Fruit fly (Drosophila melanogaster) whole organism, prepupa: ENCODE results near the gene Sp1.

Experiments
- Blimp-1 ChIP-seq: fragments of 200-800 bp; sonication (Bioruptor generic); optimal IDR thresholded peaks from 3 replicates; lab custom pipeline; 2017; ENCODE audit warnings: missing biosample characterization, missing genetic modification characterization, mild to moderate bottlenecking, moderate library complexity, missing genetic modification reagents
- CG10631 ChIP-seq: fragments of 200-800 bp; sonication (Bioruptor generic); optimal IDR thresholded peaks from 2 replicates; lab custom pipeline; 2016; ENCODE audit warnings: missing biosample characterization, missing genetic modification characterization
- CG10669 ChIP-seq: fragments of 200-800 bp; sonication (Bioruptor generic); optimal IDR thresholded peaks from 3 replicates; lab custom pipeline; 2018; ENCODE audit warnings: missing biosample characterization, mild to moderate bottlenecking, missing genetic modification characterization, moderate library complexity
- CG11762 ChIP-seq: fragments of 200-800 bp; sonication (Bioruptor generic); optimal IDR thresholded peaks from 3 replicates; lab custom pipeline; 2016; ENCODE audit warnings: missing biosample characterization, missing genetic modification characterization; ENCODE audit not compliant: insufficient read depth
- CG11902 ChIP-seq: fragments of 200-800 bp; sonication (Bioruptor generic); optimal IDR thresholded peaks from 3 replicates; lab custom pipeline; 2016; ENCODE audit warnings: missing biosample characterization, missing genetic modification characterization
- CG1621 ChIP-seq: fragments of 200-800 bp; sonication (Bioruptor generic); optimal IDR thresholded peaks from 3 replicates; lab custom pipeline; 2018; ENCODE audit warnings: missing biosample characterization, mild to moderate bottlenecking, missing genetic modification characterization
- CG31627 ChIP-seq: fragments of 200-800 bp; sonication (Bioruptor generic); optimal IDR thresholded peaks from 3 replicates; lab custom pipeline; 2016; ENCODE audit warnings: missing biosample characterization, missing genetic modification characterization
- CG32006 ChIP-seq: fragments of 200-800 bp; sonication (Bioruptor generic); optimal IDR thresholded peaks from 3 replicates; lab custom pipeline; 2017; ENCODE audit warnings: missing biosample characterization, mild to moderate bottlenecking, missing genetic modification characterization
- CG3919 ChIP-seq: fragments of 200-800 bp; sonication (Bioruptor generic); optimal IDR thresholded peaks from 3 replicates; lab custom pipeline; 2016; ENCODE audit warnings: missing biosample characterization, missing genetic modification characterization
- CG4318 ChIP-seq: fragments of 200-800 bp; sonication (Bioruptor generic); optimal IDR thresholded peaks from 3 replicates; lab custom pipeline; 2017; ENCODE audit warnings: missing biosample characterization, mild to moderate bottlenecking, missing genetic modification characterization
- CG6163 ChIP-seq: fragments of 200-800 bp; sonication (Bioruptor generic); IDR thresholded peaks from 3 replicates; pipeline ENCODE4 v1.3.6; 2022; ENCODE audit warnings: missing biosample characterization, missing genetic modification characterization
- CG6808 ChIP-seq: fragments of 200-800 bp; sonication (Bioruptor generic); optimal IDR thresholded peaks from 3 replicates; lab custom pipeline; 2017; ENCODE audit warnings: missing biosample characterization, missing genetic modification characterization, mild to moderate bottlenecking, moderate library complexity, missing genetic modification reagents
- CG6854 ChIP-seq: fragments of 200-800 bp; sonication (Bioruptor generic); optimal IDR thresholded peaks from 2 replicates; lab custom pipeline; 2017; ENCODE audit warnings: missing biosample characterization, mild to moderate bottlenecking, missing genetic modification characterization
- CG7368 ChIP-seq: fragments of 200-800 bp; sonication (Bioruptor generic); optimal IDR thresholded peaks from 3 replicates; lab custom pipeline; 2016; ENCODE audit warnings: missing biosample characterization, missing genetic modification characterization
- CG8632 ChIP-seq: fragments of 200-800 bp; sonication (Bioruptor generic); optimal IDR thresholded peaks from 3 replicates; lab custom pipeline; 2016; ENCODE audit warnings: missing biosample characterization, missing genetic modification characterization
- CG9139 ChIP-seq: fragments of 200-800 bp; sonication (Bioruptor generic); optimal IDR thresholded peaks from 3 replicates; lab custom pipeline; 2017; ENCODE audit warnings: missing biosample characterization, mild to moderate bottlenecking, missing genetic modification characterization
- Eip75B ChIP-seq: fragments of 200-800 bp; sonication (Bioruptor generic); optimal IDR thresholded peaks from 3 replicates; lab custom pipeline; 2016; ENCODE audit warnings: missing biosample characterization, missing genetic modification characterization
- Eip93F ChIP-seq: fragments of 200-800 bp; sonication (Bioruptor generic); optimal IDR thresholded peaks from 2 replicates; lab custom pipeline; 2016; ENCODE audit warnings: missing biosample characterization, mild to moderate bottlenecking, missing genetic modification characterization
- Ets21C ChIP-seq: fragments of 200-800 bp; sonication (Bioruptor generic); optimal IDR thresholded peaks from 3 replicates; lab custom pipeline; 2016; ENCODE audit warnings: missing biosample characterization, missing genetic modification characterization
- Ets96B ChIP-seq: fragments of 200-800 bp; optimal IDR thresholded peaks from 2 replicates; lab custom pipeline; 2019; ENCODE audit warnings: missing biosample characterization, mild to moderate bottlenecking, missing genetic modification characterization, moderate library complexity
- Gug ChIP-seq: fragments of 200-800 bp; sonication (Bioruptor generic); IDR thresholded peaks from 2 replicates; pipeline ENCODE4 v1.3.6; 2022; ENCODE audit warnings: missing biosample characterization, missing genetic modification characterization
- Hr38 ChIP-seq: sonication (Bioruptor generic); optimal IDR thresholded peaks from 2 replicates; lab custom pipeline; 2016; ENCODE audit warnings: missing biosample characterization, missing genetic modification characterization
- Hr39 ChIP-seq: fragments of 200-800 bp; sonication (Bioruptor generic); optimal IDR thresholded peaks from 2 replicates; lab custom pipeline; 2016; ENCODE audit warnings: missing biosample characterization, missing genetic modification characterization
- Met ChIP-seq: fragments of 200-800 bp; sonication (Bioruptor generic); optimal IDR thresholded peaks from 3 replicates; lab custom pipeline; 2016; ENCODE audit warnings: missing biosample characterization, missing genetic modification characterization
- OdsH ChIP-seq: fragments of 200-800 bp; sonication (Bioruptor generic); optimal IDR thresholded peaks from 3 replicates; lab custom pipeline; 2016; ENCODE audit warnings: missing biosample characterization, missing genetic modification characterization
- Smox ChIP-seq: fragments of 200-800 bp; sonication (Bioruptor generic); optimal IDR thresholded peaks from 3 replicates; lab custom pipeline; 2016; ENCODE audit warnings: missing biosample characterization, missing genetic modification characterization
- Sox15 ChIP-seq: fragments of 200-800 bp; sonication (Bioruptor generic); optimal IDR thresholded peaks from 3 replicates; lab custom pipeline; 2016; ENCODE audit warnings: missing biosample characterization, missing genetic modification characterization
- acj6 ChIP-seq: fragments of 200-800 bp; sonication (Bioruptor generic); optimal IDR thresholded peaks from 3 replicates; lab custom pipeline; 2016; ENCODE audit warnings: missing biosample characterization, missing genetic modification characterization
- dsx ChIP-seq: fragments of 200-800 bp; optimal IDR thresholded peaks from 3 replicates; lab custom pipeline; 2019; ENCODE audit warnings: missing biosample characterization, mild to moderate bottlenecking, missing genetic modification characterization, moderate library complexity; ENCODE audit not compliant: poor library complexity, severe bottlenecking
- eg ChIP-seq: fragments of 200-800 bp; sonication (Bioruptor generic); IDR thresholded peaks from 3 replicates; pipeline ENCODE4 v1.3.6; 2022; ENCODE audit warnings: missing biosample characterization, missing genetic modification characterization
- esn ChIP-seq: fragments of 200-800 bp; sonication (Bioruptor generic); optimal IDR thresholded peaks from 2 replicates; lab custom pipeline; 2016; ENCODE audit warnings: missing biosample characterization, mild to moderate bottlenecking, missing genetic modification characterization, moderate library complexity
- fd59A ChIP-seq: fragments of 200-800 bp; sonication (Bioruptor generic); optimal IDR thresholded peaks from 2 replicates; lab custom pipeline; 2017; ENCODE audit warnings: missing biosample characterization, mild to moderate bottlenecking, missing genetic modification characterization, missing genetic modification reagents
- fkh ChIP-seq: fragments of 200-800 bp; sonication (Bioruptor generic); optimal IDR thresholded peaks from 3 replicates; lab custom pipeline; 2017; ENCODE audit warnings: missing biosample characterization, mild to moderate bottlenecking, missing genetic modification characterization, moderate library complexity
- lz ChIP-seq: fragments of 200-800 bp; sonication (Bioruptor generic); optimal IDR thresholded peaks from 3 replicates; lab custom pipeline; 2016; ENCODE audit warnings: missing biosample characterization, missing genetic modification characterization
- net ChIP-seq: fragments of 200-800 bp; sonication (Bioruptor generic); optimal IDR thresholded peaks from 3 replicates; lab custom pipeline; 2016; ENCODE audit warnings: missing biosample characterization, missing genetic modification characterization
- pdm3 ChIP-seq: fragments of 200-800 bp; sonication (Bioruptor generic); optimal IDR thresholded peaks from 3 replicates; lab custom pipeline; 2016; ENCODE audit warnings: missing biosample characterization, missing genetic modification characterization
- salr ChIP-seq, 2 experiments: fragments of 200-800 bp; sonication (Bioruptor generic); optimal IDR thresholded peaks; 3 replicates each; lab custom pipeline; 2016 to 2018; ENCODE audit warnings: missing biosample characterization in 2 of 2, missing genetic modification characterization in 2 of 2, mild to moderate bottlenecking in 1 of 2
- spab ChIP-seq: fragments of 200-800 bp; sonication (Bioruptor generic); optimal IDR thresholded peaks from 2 replicates; lab custom pipeline; 2017; ENCODE audit warnings: missing biosample characterization, mild to moderate bottlenecking, missing genetic modification characterization, missing genetic modification reagents
- ss ChIP-seq, 2 experiments: fragments of 200-800 bp; sonication (Bioruptor generic); optimal IDR thresholded peaks; 2 replicates in 1 of 2; 3 replicates in 1 of 2; lab custom pipeline; 2017 to 2018; ENCODE audit warnings: mild to moderate bottlenecking in 2 of 2, missing biosample characterization in 2 of 2, missing genetic modification characterization in 2 of 2, moderate library complexity in 1 of 2
- svp ChIP-seq: fragments of 200-800 bp; sonication (Bioruptor generic); peaks from one replicate; lab custom pipeline; 2016; ENCODE audit warnings: missing biosample characterization, missing genetic modification characterization
- topi ChIP-seq: fragments of 200-800 bp; sonication (Bioruptor generic); optimal IDR thresholded peaks from 3 replicates; lab custom pipeline; 2016; ENCODE audit warnings: missing biosample characterization, missing genetic modification characterization
- vri ChIP-seq: fragments of 200-800 bp; sonication (Bioruptor generic); optimal IDR thresholded peaks from 3 replicates; lab custom pipeline; 2016; ENCODE audit warnings: missing biosample characterization, mild to moderate bottlenecking, missing genetic modification characterization

Gene Sp1

DNA sequence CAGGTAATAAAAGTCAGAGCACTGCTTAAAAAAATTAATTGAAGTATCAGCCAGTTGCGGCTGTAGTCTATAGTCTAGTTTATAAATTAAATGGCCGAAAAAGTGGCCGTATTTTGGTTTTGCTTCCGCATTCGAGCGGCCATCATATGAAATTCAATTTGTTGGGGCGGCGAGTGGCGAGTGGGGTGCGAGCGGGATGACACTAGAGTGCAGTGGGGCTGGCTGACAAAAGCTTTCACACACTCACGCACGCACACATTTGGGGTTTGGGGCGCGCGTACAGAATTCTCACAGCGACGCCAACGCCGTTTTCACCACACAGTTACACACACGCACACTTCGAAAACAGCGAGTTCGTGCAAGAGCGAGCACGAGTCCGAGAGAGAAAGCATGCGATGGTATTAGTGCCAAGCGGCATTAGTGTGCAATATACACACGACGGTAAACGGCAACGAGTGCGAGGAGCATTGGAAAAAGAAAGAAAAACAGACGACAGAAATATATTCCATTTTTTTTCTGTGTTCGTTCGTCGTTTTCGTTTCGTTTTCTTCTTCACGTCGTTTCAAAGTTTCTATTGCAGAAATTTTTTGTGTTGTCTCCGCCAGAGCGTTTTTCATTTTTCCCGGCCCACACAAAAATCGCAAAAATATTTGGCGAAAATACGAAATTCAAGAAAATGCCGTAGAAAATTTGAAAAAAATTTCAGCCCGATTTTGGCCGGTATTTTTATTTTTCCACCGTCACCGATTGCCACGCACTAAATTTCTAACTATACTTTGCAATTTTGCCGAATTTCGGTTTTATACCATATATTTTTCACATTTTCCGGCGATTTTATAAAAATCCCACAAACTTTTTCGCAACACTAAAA lies 44.5 kb upstream of the Sp1 start (continued):
- TF ChIP-seq CG6854 (GFP tag; lab: Kevin White, UChicago) (peak; percentile 25), salr (GFP tag; optimal IDR thresholded peaks at IDR 0.05; lab: Kevin White, UChicago) (peak; percentile 49 to 71), fd59A (GFP tag; lab: Kevin White, UChicago) (peak; percentile 59), Hr39 (GFP tag; lab: Kevin White, UChicago) (no peak), CG10631 (GFP tag; lab: Kevin White, UChicago) (no peak), pdm3 (GFP tag; lab: Kevin White, UChicago) (peak; percentile 55), Smox (GFP tag; lab: Kevin White, UChicago) (no peak), CG6163 (GFP tag; lab: Robert Waterston, UW) (peak; percentile 94), CG7368 (GFP tag; lab: Kevin White, UChicago) (peak; percentile 41), lz (GFP tag; lab: Kevin White, UChicago) (no peak), CG31627 (GFP tag; lab: Kevin White, UChicago) (no peak), svp (peak; percentile 54), CG9139 (GFP tag; lab: Kevin White, UChicago) (peak; percentile 67), topi (GFP tag; lab: Kevin White, UChicago) (no peak), esn (no peak), Eip75B (GFP tag; lab: Kevin White, UChicago) (no peak), Gug (GFP tag; lab: Robert Waterston, UW) (peak; percentile 58), CG8632 (GFP tag; lab: Kevin White, UChicago) (no peak)

DNA sequence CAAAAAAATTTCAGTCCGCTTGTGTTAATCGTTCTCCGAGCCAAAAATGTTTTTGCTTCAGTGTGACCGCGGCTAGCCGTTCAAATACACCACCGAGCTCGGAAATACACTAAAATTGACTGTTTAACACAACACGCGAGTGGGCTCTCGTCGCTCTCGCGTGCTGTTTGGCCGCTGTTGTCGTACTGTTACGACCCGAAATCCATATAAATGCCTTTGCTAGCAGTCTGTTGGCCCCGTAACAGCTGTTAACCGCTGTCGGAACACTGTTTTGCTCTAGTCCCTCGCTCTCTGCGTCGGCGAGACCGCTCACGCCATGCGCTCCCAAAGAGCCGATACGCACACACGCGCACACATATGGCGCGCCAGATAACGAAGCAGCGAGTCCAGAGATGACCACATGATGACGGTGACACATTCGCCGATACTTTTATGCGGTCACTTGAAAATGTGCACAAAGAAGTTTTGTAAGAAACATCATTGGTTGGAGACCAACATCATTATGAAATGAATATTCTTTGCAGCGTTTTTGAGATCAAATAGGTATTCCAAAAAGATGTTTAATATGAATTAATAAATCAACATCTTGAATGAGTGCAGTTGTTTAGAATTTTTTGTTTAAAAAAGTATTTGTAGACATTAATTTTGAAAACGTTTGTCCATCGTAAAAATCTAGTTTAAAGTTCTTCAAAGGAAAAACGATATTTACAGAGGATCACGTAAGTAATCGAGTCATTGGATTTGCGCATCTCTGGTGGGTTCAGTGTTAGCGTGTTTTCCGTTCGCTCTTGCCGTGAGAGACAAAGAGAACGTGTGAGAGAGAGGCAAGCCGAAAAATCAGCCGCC lies 43.7 kb upstream of the Sp1 start:
- TF ChIP-seq Hr39 (GFP tag; lab: Kevin White, UChicago) (peak; percentile 55), lz (GFP tag; lab: Kevin White, UChicago) (peak; percentile 64), CG1621 (tag; lab: Kevin White, UChicago) (no peak), salr (GFP tag; optimal IDR thresholded peaks at IDR 0.05; lab: Kevin White, UChicago) (peak in 1 of 2 experiments; percentile 66), Ets21C (GFP tag; lab: Kevin White, UChicago) (peak; percentile 47), svp (peak; percentile 87), Met (GFP tag; lab: Kevin White, UChicago) (peak; percentile 65), ss (GFP tag; optimal IDR thresholded peaks at IDR 0.05; lab: Kevin White, UChicago) (peak in 1 of 2 experiments; percentile 13), Eip93F (GFP tag; lab: Kevin White, UChicago) (no peak), vri (peak; percentile 20), CG32006 (peak; percentile 70), CG10669 (peak; percentile 41), OdsH (peak; percentile 57), Smox (GFP tag; lab: Kevin White, UChicago) (peak; percentile 71), CG4318 (no peak), spab (GFP tag; lab: Kevin White, UChicago) (peak; percentile 12), CG11762 (GFP tag; lab: Kevin White, UChicago) (no peak), CG7368 (GFP tag; lab: Kevin White, UChicago) (peak; percentile 11), CG10631 (GFP tag; lab: Kevin White, UChicago) (peak; percentile 48), fd59A (GFP tag; lab: Kevin White, UChicago) (peak; percentile 43), Hr38 (GFP tag; lab: Kevin White, UChicago) (no peak), pdm3 (GFP tag; lab: Kevin White, UChicago) (peak; percentile 68), acj6 (GFP tag; lab: Kevin White, UChicago) (peak; percentile 38), eg (no peak), Sox15 (GFP tag; lab: Kevin White, UChicago) (peak; percentile 34), CG11902 (GFP tag; lab: Kevin White, UChicago) (peak; percentile 2), Blimp-1 (GFP tag; lab: Kevin White, UChicago) (peak; percentile 4), CG6163 (GFP tag; lab: Robert Waterston, UW) (0 out of 3 replicates have a peak, but pooled peaks have one; percentile 51), net (GFP tag; lab: Kevin White, UChicago) (peak; percentile 30), Ets96B (tag; lab: Kevin White, UChicago) (no peak), topi (GFP tag; lab: Kevin White, UChicago) (peak; percentile 72), fkh (GFP tag; lab: Kevin White, UChicago) (no peak), CG6854 (GFP tag; lab: Kevin White, UChicago) (no peak), CG3919 (GFP tag; lab: Kevin White, UChicago) (no peak), dsx (no peak), CG9139 (GFP tag; lab: Kevin White, UChicago) (no peak), Gug (GFP tag; lab: Robert Waterston, UW) (no peak), CG6808 (GFP tag; lab: Kevin White, UChicago) (peak; percentile 53), CG31627 (GFP tag; lab: Kevin White, UChicago) (peak; percentile 63)
